Fruit fly (Drosophila melanogaster) ovary, adult (tissue): ENCODE measurements around the gene CG32987.

Source experiments
- CG17801 ChIP-seq: fragments of 200-800 bp; optimal IDR thresholded peaks from 2 replicates; lab custom pipeline; 2019; ENCODE audit warnings: missing biosample characterization, mild to moderate bottlenecking, missing genetic modification characterization, moderate library complexity; ENCODE audit not compliant: partially characterized antibody

Gene CG32987

DNA sequence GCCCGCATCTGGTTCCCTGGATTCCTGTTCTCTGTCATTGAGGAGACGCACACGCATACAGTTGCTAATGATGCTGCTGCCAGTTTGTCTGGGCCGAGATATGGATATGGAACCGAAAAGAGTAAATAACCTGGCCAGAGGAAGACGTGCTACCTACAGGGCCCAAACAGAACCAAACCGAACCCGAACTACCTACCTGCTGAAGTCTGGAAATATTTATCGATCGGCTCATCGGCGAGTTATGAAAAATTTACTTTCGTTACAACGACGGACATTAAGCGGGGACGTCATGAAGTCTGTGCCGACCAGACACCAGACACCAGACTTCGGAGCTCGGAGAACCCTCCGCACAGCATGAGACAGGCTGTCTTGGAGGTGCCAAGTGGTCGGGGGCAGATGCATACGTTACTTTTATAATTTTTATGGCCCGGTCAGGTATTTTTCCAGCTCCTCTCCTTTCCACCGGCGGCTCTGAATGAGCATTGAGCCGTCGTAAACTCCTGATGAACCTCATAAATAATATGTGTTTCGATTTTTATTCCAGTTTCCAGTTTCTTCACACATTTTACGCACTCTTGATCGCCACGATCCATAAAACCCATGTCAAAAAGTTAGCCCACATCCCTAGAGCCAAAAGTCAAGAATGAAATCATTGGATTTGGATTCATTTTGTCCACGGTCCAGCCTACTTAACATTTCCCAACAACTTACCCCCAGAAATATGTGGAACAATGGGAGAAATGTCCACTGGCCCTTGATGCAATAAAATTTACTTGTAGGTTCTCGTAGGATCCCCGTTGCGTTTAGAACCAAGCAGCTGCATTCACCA is 16.7 kb upstream of the CG32987 start:
- TF ChIP-seq CG17801: no peak

DNA sequence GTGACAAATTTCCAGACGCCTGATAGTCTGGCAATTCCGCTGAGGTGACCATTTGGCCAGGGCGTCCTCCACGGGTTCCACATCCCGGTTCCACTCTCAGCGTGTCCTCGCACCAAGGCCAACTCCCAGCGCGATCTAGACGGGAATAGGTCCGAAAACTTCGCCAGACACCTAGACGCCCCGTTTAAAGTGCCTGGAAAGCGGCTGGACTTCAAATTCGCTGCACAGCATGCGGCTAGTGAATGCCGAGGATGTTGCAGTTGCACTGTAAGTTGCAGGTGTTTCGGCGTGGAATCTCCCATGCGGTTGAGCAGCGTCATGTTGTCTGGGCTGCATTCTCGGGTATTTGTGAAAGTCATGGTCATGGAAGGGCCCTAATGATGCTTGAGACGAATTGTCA is 14.4 kb upstream of the CG32987 start:
- no peak for TF ChIP-seq CG17801

DNA sequence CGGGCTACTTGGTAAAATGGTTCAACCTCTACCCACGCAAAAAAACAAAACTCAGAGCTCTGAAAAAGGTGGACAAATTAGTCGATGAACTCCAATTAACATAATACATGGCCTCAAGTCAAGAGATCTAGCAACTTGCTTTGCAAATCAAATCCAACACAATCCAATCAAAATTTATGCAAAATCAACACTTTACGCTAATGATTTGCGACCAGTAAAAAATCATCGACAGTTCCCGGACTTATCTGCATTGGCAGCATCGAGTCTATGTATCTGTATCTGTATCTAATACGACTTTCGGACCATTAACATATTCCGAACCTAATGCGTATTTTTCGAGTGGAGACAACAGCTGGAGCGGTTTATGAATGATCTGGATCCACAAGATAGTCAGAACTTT is 12.6 kb upstream of the CG32987 start:
- no peak for TF ChIP-seq CG17801

DNA sequence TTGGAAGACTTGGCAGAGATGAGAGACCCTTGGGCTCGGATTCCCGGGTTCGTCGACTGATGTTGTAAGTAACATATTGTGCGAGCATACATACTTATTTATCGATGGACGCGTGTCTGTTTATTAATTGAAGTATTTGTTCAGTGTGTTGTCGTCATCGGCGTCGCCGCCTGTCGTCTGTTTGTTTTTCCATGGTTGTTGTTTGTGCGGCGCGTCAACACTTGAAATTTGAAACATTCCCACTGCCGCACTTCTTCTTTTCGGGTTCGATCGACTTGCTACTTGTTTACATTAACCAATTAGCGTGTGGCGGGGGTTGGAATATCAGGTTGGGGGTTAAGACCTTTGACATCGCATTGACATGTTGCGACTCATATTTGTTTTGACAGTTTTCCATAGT is 11.4 kb upstream of the CG32987 start:
- TF ChIP-seq CG17801: no peak

DNA sequence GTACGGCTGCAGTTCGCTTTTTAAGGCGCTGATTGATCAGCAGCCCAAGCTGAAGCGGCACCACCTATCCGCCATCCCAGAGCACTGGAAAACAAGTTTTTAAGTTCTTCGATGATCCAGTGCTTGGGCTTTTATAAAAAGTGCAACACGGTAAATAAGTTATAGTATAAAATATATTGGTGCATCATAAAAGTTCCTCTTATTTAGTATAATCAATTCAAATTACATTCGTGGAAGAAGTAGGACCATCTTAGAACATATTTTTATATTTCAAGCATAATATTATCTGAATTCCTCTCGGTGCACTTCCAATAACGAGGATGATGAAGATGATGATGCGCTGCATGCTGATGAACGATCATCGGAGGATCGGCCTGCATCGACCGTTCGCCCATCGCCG is 8.1 kb upstream of the CG32987 start:
- no peak for TF ChIP-seq CG17801

DNA sequence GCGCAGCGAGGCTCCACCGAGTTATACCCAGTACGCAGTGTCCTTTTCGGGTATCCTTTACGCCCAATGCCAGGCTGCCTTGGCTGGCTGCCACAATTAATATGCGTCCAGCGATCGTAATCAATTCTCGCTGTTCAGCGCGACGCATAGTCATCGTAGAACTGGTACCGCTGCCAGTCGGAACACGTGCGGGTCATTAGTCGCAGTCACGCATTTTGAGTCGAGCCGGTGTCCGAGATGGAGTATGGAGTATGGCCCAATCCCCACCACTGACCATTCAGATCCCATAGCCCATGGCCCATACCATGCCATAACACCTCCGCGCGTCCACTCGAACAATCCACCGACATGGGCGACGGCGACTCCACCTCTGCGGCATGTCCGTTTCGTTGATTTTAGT is 5.9 kb upstream of the CG32987 start:
- no peak for TF ChIP-seq CG17801

DNA sequence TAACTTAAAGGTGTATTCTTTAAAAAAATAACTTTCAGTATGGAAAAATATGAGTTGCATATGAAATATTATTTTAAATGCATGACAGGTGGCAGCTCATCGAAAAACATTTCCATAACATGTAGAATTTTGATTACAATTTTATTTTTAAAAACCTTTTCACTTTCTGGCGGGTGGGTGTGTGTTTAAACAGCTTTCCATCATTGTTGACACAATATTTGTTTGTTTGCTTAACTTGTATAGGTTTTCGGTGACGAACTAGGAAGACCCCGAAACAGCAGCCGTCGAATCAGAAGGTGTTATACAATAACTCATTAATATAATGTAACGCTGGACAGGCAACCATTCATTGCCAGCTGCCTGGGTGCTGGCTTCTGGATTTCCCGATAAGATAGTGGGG is 3.8 kb upstream of the CG32987 start:
- TF ChIP-seq CG17801: no peak

DNA sequence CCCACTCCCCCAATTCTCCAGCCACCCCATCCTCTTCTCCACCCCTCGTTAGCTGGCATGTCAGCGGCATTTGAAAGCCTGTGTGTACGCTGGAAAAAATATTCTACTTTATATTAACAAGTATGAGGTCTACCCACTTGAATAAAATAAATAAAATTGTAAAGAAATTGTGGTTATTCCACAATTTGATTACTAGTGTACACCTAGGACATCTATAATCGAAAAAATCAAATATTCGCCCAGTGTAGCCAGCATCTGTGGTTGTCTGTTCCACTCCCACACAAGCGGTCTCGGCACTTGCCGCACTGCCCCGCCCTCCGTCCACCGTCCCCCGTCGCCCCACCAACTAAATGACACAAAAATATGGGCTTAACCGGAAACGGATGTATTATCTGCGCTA is 2.8 kb upstream of the CG32987 start:
- TF ChIP-seq CG17801: no peak

DNA sequence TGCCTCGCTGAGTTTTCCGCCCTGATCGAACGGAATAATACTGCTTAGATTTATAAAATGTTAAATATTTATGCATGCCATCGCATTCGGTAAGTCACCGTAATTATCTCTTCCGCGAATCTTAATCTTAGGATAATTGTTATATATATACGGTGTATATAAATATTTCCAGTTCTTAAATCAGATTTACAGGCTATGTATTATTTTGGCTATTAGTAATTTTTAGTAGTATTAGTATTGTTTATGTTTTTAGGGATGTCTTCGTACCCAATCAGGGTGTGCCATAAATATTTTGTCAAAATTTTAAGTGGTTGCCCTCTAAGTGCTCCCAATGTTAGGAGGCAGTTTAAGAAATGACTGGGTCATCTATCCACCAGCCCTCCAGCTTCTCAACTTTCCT is 1.1 kb upstream of the CG32987 start, which contains the start of gene CG32986:
TSS of gene CG32986 (plus strand) at position 301 of the 400 bp plus-strand sequence.
- TF ChIP-seq CG17801: no peak

DNA sequence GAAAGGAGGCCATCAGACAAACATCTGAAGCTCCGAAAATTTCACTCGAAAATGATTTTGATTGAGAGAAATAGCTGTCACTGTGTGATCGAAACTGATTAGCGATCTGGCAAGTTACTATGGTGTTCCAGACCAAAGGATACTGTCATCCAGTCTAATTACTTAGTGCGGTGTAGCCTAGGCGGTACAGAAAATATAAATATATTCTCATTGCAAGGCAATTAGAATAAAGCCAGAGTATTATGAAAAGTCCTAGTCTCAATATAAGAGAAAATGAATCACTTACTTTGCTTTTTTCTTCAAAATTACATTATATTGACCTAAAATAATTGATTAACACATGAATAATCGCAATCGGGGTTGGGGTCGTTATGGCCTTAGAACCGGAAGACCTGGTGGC is 953 bp downstream of the CG32987 start, which contains the start of gene CG32988:
TSS of gene CG32988 (plus strand) at position 301 of the 400 bp plus-strand sequence.
- TF ChIP-seq CG17801: no peak

DNA sequence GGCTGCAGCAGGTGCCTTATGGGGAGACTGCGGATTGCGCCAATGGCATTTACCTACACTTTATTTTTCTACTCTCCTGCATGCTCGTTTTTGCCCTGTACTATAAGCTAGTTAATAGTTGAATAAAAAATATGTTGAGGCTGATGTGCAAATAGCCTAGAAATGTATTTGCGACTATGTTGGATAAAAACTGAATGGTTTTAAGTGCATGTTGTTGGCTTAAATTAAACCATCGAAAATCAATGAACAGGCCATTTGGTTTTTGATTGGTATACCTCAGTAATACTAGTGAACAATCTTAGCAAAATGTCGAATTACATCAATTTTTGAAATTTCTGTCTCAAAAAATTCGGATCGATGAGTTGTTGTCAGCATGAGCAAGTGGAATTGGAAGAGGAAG is 1.9 kb downstream of the CG32987 start, which contains the start of gene CG32983:
TSS of gene CG32983 (plus strand) at position 301 of the 400 bp plus-strand sequence.
- TF ChIP-seq CG17801: no peak

DNA sequence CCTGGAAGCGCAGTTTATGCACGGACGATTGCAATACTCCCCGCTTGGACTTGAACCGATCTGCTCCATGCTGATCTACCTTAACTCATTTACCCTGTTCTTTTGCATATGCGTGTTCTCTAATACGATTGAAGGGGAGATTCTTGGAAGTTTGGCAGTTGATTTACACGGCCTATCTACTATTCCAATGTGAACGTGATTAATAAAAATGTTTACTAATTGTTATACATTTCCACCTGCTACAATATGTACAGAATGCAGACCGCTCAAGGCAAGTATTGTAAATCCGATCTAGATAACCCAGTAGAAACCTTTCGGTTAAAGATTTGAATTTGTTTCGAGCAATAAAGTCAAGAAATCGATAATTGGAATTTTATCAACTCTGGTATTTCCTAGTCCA is 2.9 kb downstream of the CG32987 start, which contains the start of gene CG9483:
TSS of gene CG9483 (plus strand) at position 301 of the 400 bp plus-strand sequence.
- no peak for TF ChIP-seq CG17801

DNA sequence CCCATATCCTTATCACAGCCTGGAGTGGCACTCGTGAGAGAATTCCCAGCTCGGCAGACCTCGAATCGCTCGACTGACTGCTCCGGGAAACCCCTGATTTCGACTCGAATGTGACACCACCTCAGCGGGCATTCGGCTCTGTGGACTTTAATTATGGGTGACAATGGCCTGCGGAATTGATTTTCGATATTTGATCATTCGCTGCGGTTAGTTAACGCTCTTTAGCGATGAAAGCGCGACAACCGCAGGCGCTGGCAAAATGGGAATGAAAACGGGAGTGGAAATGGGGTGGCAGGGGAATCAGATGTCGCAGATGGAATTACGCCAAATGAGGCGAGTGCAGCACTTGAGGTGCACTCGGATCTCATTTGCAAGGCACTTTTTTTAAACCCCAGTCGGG is 8.1 kb downstream of the CG32987 start:
- TF ChIP-seq CG17801: no peak

DNA sequence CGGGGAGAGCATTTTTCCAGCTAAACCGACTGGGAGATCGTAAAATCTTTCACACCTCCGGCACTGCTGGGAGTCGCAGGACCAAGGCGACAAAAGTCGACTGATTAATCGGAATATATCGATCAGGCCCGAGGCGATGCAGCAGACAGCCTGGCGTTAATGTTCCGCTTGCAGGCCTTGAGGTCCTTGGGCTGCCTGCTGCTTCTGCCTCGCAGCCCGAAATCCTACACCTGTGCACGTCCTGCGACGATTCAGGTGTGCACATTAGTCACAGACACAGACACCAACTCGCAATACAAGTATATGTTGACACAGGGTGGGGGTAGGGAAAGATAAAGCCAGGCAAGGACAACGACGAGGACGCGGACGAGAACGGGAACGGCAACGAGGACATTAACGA is 12.2 kb downstream of the CG32987 start:
- no peak for TF ChIP-seq CG17801

DNA sequence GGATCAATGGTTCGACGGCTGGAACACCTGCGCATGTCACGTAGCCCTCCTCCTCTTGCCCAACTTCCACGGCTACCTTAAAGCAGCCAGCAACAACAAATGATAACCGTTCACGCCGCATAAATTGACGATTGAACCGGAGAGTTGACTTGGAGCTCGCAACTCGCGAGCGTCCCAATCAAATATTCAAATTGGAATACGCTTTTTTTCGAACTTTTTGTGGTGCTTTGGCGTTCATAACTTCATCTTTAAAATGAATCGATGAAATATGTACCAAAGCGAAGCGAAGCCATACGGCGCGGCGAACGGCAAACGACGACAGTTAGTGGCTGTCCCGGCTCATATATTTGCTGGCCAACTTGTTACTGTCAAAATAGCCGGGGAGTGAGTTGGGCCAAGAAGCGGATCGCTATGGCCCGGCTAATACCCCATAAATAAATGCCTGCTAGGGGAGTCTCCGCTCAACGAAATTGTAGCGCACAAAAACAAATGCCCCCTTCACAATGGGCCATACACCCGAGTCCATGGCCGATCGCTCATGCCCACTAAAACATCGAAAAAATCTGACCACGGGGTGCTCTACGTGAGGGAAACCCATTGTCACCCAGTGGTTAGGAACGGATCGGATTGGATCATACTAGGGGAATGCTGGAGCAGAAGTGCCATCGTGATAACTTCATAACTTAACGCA is 15.8 kb downstream of the CG32987 start:
- no peak for TF ChIP-seq CG17801

DNA sequence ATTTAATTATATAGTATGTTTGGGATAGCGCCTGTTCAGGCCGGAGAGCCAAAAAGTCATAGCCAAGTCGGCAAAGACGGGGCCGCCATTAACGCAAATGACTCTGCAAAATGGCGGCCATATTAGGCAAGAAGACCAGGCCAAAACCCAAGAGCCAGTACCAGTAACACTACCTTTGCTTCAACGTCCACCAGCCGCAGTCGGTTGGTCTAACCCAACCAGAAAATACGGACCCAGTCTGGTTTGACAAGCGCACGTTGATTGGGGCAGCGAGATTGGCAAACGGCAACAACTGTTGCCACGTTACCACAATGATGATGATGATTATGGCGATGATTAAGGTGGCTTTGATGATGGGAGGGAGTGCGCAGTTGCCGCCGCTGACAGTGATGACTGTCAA is 17.5 kb downstream of the CG32987 start:
- no peak for TF ChIP-seq CG17801

DNA sequence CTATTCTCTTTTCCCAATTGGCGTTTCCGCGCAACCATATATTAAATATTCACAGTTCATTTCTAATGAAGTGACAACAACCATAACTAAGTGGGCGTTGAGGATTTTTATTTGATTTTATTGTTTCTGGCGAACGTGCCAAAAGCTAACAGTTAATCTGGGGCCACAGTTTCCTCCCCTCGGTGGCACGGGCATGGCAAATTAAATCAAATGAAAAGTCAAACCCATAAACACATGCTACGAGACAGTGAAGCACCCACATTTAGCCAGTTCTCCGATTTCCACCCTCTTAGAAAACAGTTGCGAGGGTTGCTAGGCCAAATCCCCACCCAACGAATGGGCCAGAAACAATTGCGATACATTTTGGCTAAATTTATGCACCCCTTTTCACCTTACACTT is 20.5 kb downstream of the CG32987 start:
- TF ChIP-seq CG17801: no peak

DNA sequence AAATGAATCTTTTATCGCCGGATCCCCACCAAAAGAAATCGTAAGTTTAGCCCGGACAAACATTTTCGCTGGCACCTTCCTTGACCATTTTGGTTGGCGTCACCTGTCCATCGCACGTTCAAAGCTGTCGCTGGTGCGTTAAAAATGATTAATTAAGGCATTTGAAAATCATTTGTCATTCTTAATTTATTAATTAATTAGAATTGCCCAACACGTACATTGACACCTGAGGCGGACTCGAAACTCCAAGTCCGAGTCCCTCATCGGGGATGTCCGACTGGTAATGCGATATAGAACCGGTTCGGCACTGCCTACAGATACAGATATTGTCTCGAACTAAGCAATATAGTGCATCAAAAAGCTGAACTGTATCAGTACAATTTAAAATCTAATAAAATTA is 24.6 kb downstream of the CG32987 start:
- no peak for TF ChIP-seq CG17801
